Fruit fly (Drosophila melanogaster): ENCODE measurements around the gene CG15385.

- TF ChIP-seq EcR (GFP tag; optimal IDR thresholded peaks at IDR 0.05) = no peak
- no peak for TF ChIP-seq psq (optimal IDR thresholded peaks at IDR 0.05)
- TF ChIP-seq pan (optimal IDR thresholded peaks at IDR 0.05) = no peak
Measured at dm6 chr2L:2187411-2187810, 25.0 kb downstream of the CG15385 start.
